Worm (Caenorhabditis elegans): Measurements from ENCODE around the gene hgrs-1.
A peak's percentile ranks its signal among the peaks of the same experiment; 100 is the strongest.

Gene hgrs-1

ce11 chrIV:8205272-8206098, at the start of gene hgrs-1:
TSS of gene hgrs-1 (minus strand) at chrIV:8206048.
- TF ChIP-seq dao-5 (tag; optimal IDR thresholded peaks at IDR 0.05) (no peak), him-1 (tag; optimal IDR thresholded peaks at IDR 0.05) (no peak), W03F9.2 (tag; optimal IDR thresholded peaks at IDR 0.05) (no peak)

ce11 chrIV:8255221-8255620, 49.4 kb upstream of the hgrs-1 start:
- TF ChIP-seq dao-5 (tag; optimal IDR thresholded peaks at IDR 0.05) (no peak), him-1 (tag; optimal IDR thresholded peaks at IDR 0.05) (no peak), W03F9.2 (tag; optimal IDR thresholded peaks at IDR 0.05) (no peak)

ce11 chrIV:8254193-8254592, 48.3 kb upstream of the hgrs-1 start:
- TF ChIP-seq dao-5 (tag; optimal IDR thresholded peaks at IDR 0.05) (no peak), W03F9.2 (tag; optimal IDR thresholded peaks at IDR 0.05) (no peak), him-1 (tag; optimal IDR thresholded peaks at IDR 0.05) (no peak)

- TF ChIP-seq dao-5 (tag; optimal IDR thresholded peaks at IDR 0.05): peak; percentile 91
- TF ChIP-seq him-1 (tag; optimal IDR thresholded peaks at IDR 0.05): peak; percentile 60
- TF ChIP-seq W03F9.2 (tag; optimal IDR thresholded peaks at IDR 0.05): peak; percentile 69
Observed at ce11 chrIV:8252856-8253255, 47.0 kb upstream of the hgrs-1 start.

- TF ChIP-seq dao-5 (tag; optimal IDR thresholded peaks at IDR 0.05) (no peak), him-1 (tag; optimal IDR thresholded peaks at IDR 0.05) (no peak), W03F9.2 (tag; optimal IDR thresholded peaks at IDR 0.05) (no peak)
Observed at ce11 chrIV:8251346-8251745, 45.5 kb upstream of the hgrs-1 start.

ce11 chrIV:8247341-8247740, 41.5 kb upstream of the hgrs-1 start:
- TF ChIP-seq dao-5 (tag; optimal IDR thresholded peaks at IDR 0.05) (no peak), W03F9.2 (tag; optimal IDR thresholded peaks at IDR 0.05) (no peak), him-1 (tag; optimal IDR thresholded peaks at IDR 0.05) (no peak)

ce11 chrIV:8244112-8244511, 38.3 kb upstream of the hgrs-1 start, which contains the start of gene T09A12.1:
TSS of gene T09A12.1 (plus strand) at chrIV:8244412.
- TF ChIP-seq dao-5 (tag; optimal IDR thresholded peaks at IDR 0.05) (no peak), W03F9.2 (tag; optimal IDR thresholded peaks at IDR 0.05) (no peak), him-1 (tag; optimal IDR thresholded peaks at IDR 0.05) (no peak)

ce11 chrIV:8243599-8243998, 37.8 kb upstream of the hgrs-1 start, which contains the start of gene T09A12.8:
TSS of gene T09A12.8 (minus strand) at chrIV:8243699.
- TF ChIP-seq dao-5 (tag; optimal IDR thresholded peaks at IDR 0.05) (no peak), him-1 (tag; optimal IDR thresholded peaks at IDR 0.05) (no peak), W03F9.2 (tag; optimal IDR thresholded peaks at IDR 0.05) (no peak)

- TF ChIP-seq W03F9.2 (tag; optimal IDR thresholded peaks at IDR 0.05): no peak
- no peak for TF ChIP-seq him-1 (tag; optimal IDR thresholded peaks at IDR 0.05)
- no peak for TF ChIP-seq dao-5 (tag; optimal IDR thresholded peaks at IDR 0.05)
Observed at ce11 chrIV:8243170-8243569, 37.3 kb upstream of the hgrs-1 start.

- TF ChIP-seq dao-5 (tag; optimal IDR thresholded peaks at IDR 0.05) (no peak), W03F9.2 (tag; optimal IDR thresholded peaks at IDR 0.05) (no peak), him-1 (tag; optimal IDR thresholded peaks at IDR 0.05) (no peak)
Observed at ce11 chrIV:8241312-8241833, 35.5 kb upstream of the hgrs-1 start.

- TF ChIP-seq dao-5 (tag; optimal IDR thresholded peaks at IDR 0.05): no peak
- no peak for TF ChIP-seq W03F9.2 (tag; optimal IDR thresholded peaks at IDR 0.05)
- TF ChIP-seq him-1 (tag; optimal IDR thresholded peaks at IDR 0.05): no peak
Observed at ce11 chrIV:8239584-8239983, 33.7 kb upstream of the hgrs-1 start.

ce11 chrIV:8236502-8236901, 30.7 kb upstream of the hgrs-1 start, which contains the start of gene nhr-66:
TSS of gene nhr-66 (minus strand) at chrIV:8236602.
- TF ChIP-seq him-1 (tag; optimal IDR thresholded peaks at IDR 0.05): no peak
- TF ChIP-seq dao-5 (tag; optimal IDR thresholded peaks at IDR 0.05): no peak
- TF ChIP-seq W03F9.2 (tag; optimal IDR thresholded peaks at IDR 0.05): no peak

- TF ChIP-seq dao-5 (tag; optimal IDR thresholded peaks at IDR 0.05): no peak
- no peak for TF ChIP-seq W03F9.2 (tag; optimal IDR thresholded peaks at IDR 0.05)
- no peak for TF ChIP-seq him-1 (tag; optimal IDR thresholded peaks at IDR 0.05)
Observed at ce11 chrIV:8235114-8235686, 29.4 kb upstream of the hgrs-1 start.

ce11 chrIV:8234088-8234496, 28.2 kb upstream of the hgrs-1 start:
- TF ChIP-seq him-1 (tag; optimal IDR thresholded peaks at IDR 0.05): no peak
- no peak for TF ChIP-seq W03F9.2 (tag; optimal IDR thresholded peaks at IDR 0.05)
- no peak for TF ChIP-seq dao-5 (tag; optimal IDR thresholded peaks at IDR 0.05)
